Fruit fly (Drosophila melanogaster) whole organism, wandering third instar larva: Measurements from ENCODE around the gene CG15239.

Source experiments
- Abd-B ChIP-seq: fragments of >200 bp; optimal IDR thresholded peaks from 2 replicates; lab custom pipeline; 2017; ENCODE audit warnings: missing biosample characterization, missing genetic modification characterization
- CG9705 ChIP-seq: fragments of 200-800 bp; sonication (Bioruptor generic); optimal IDR thresholded peaks from 2 replicates; lab custom pipeline; 2018; ENCODE audit warnings: missing biosample characterization, mild to moderate bottlenecking, missing genetic modification characterization
- CrebA ChIP-seq: fragments of 200-800 bp; sonication (Bioruptor generic); optimal IDR thresholded peaks from 2 replicates; lab custom pipeline; 2016; ENCODE audit warnings: missing biosample characterization, mild to moderate bottlenecking, missing genetic modification characterization, borderline replicate concordance
- Hr78 ChIP-seq: fragments of >200 bp; optimal IDR thresholded peaks from 2 replicates; lab custom pipeline; 2017; ENCODE audit warnings: missing biosample characterization, missing genetic modification characterization
- br ChIP-seq: fragments of 200-800 bp; sonication (Bioruptor generic); optimal IDR thresholded peaks from 2 replicates; lab custom pipeline; 2016; ENCODE audit warnings: missing biosample characterization, missing genetic modification characterization
- dl ChIP-seq, 2 experiments: fragments of 175-275, 200-275 bp in 1 of 2; fragments of 200-275 bp in 1 of 2; sonication (Bioruptor generic); optimal IDR thresholded peaks; lab custom pipeline; 2018; ENCODE audit warnings: mild to moderate bottlenecking in 2 of 2, missing biosample characterization in 2 of 2, missing genetic modification characterization in 2 of 2, moderate library complexity in 2 of 2; ENCODE audit not compliant: partially characterized antibody in 2 of 2, insufficient read depth in 1 of 2
- dsf ChIP-seq: sonication (Bioruptor generic); optimal IDR thresholded peaks from 2 replicates; lab custom pipeline; 2016; ENCODE audit warnings: missing biosample characterization, missing genetic modification characterization, borderline replicate concordance
- fru ChIP-seq: fragments of 200-800 bp; sonication (Bioruptor generic); optimal IDR thresholded peaks from 3 replicates; lab custom pipeline; 2016; ENCODE audit warnings: missing biosample characterization, mild to moderate bottlenecking, missing genetic modification characterization
- jim ChIP-seq: fragments of 175-275, 200-325 bp; sonication (Bioruptor generic); optimal IDR thresholded peaks from 2 replicates; lab custom pipeline; 2016; ENCODE audit warnings: missing biosample characterization, mild to moderate bottlenecking, missing genetic modification characterization
- pan ChIP-seq: fragments of >200 bp; optimal IDR thresholded peaks from 2 replicates; lab custom pipeline; 2017
- psq ChIP-seq: fragments of 200-800 bp; sonication (Bioruptor generic); optimal IDR thresholded peaks from 3 replicates; lab custom pipeline; 2017; ENCODE audit warnings: missing biosample characterization, mild to moderate bottlenecking, missing genetic modification characterization, moderate library complexity

DNA sequence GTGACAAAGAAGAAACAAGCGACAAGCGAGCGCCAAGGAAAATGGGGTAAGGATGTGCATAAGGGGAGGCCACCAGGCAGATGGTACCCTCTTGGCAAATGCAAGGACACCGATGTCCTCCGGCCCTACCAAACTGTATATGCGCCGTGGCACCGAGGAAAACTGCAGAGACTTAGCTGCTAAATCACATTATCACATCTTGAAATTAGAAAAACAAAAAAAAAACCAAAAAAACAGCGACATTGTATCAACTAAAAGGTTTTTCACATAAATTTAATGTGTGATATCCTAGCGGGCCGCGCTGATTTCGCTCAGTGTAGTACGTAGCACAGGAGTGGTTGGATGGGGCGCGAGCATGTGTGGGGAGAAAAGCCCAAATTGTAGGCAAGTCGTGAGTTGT lies 44.6 kb downstream of the CG15239 start:
- TF ChIP-seq jim (GFP tag; lab: Kevin White, UChicago) (no peak), Abd-B (GFP tag; lab: Kevin White, UChicago) (no peak), fru (GFP tag; lab: Kevin White, UChicago) (no peak), CrebA (GFP tag; lab: Kevin White, UChicago) (no peak), dsf (no peak), CG9705 (GFP tag; lab: Kevin White, UChicago) (no peak), br (no peak), dl (GFP tag; optimal IDR thresholded peaks at IDR 0.05; lab: Kevin White, UChicago; ENCODE audit: insufficient read depth in 1 of 2, partially characterized antibody in 2 of 2) (no peak), psq (GFP tag; lab: Kevin White, UChicago) (no peak), Hr78 (GFP tag; lab: Kevin White, UChicago) (no peak), pan (lab: Kevin White, UChicago) (no peak)
